Worm (Caenorhabditis elegans): ENCODE results near the gene F11C1.10.

DNA sequence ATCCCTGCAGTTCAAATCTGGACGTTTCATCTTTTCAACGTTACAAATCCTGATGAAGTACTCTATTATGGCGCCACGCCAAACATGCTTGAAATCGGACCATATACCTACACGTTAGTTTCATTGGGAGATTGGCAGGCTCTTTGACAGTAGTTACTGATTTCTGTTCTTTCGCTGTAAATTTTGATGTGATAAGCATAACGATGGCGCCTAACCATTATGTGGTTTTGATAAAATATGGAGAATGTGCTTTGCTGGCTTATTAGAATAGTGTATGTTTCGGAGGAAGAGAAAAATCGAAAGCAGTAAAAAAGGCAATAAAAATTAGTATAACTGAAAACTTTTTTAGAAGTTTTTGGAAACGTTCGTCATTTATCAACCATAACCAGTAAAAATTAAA lies 5.8 kb downstream of the F11C1.10 start:
- TF ChIP-seq scrt-1 (GFP tag; IDR thresholded peaks at IDR 0.05) (no peak), sea-1 (GFP tag; conservative IDR thresholded peaks at IDR 0.05) (no peak)
